Fruit fly (Drosophila melanogaster): ENCODE measurements around the gene Datp.
A peak's percentile ranks its signal among the peaks of the same experiment; 100 is the strongest.

Datp gene

dm6 chr2L:9938631-9939256 is at the start of gene Datp, which contains the start of gene CG4619:
Gene Datp (minus strand): TSS chr2L:9938790.
Gene CG4619 (plus strand): TSS chr2L:9938863.
- TF ChIP-seq EcR (GFP tag; optimal IDR thresholded peaks at IDR 0.05) (no peak), pan (optimal IDR thresholded peaks at IDR 0.05) (no peak), Dll (optimal IDR thresholded peaks at IDR 0.05) (no peak), CG8478 (optimal IDR thresholded peaks at IDR 0.05) (no peak), psq (optimal IDR thresholded peaks at IDR 0.05) (no peak), usp (GFP tag; optimal IDR thresholded peaks at IDR 0.05) (no peak)

DNA sequence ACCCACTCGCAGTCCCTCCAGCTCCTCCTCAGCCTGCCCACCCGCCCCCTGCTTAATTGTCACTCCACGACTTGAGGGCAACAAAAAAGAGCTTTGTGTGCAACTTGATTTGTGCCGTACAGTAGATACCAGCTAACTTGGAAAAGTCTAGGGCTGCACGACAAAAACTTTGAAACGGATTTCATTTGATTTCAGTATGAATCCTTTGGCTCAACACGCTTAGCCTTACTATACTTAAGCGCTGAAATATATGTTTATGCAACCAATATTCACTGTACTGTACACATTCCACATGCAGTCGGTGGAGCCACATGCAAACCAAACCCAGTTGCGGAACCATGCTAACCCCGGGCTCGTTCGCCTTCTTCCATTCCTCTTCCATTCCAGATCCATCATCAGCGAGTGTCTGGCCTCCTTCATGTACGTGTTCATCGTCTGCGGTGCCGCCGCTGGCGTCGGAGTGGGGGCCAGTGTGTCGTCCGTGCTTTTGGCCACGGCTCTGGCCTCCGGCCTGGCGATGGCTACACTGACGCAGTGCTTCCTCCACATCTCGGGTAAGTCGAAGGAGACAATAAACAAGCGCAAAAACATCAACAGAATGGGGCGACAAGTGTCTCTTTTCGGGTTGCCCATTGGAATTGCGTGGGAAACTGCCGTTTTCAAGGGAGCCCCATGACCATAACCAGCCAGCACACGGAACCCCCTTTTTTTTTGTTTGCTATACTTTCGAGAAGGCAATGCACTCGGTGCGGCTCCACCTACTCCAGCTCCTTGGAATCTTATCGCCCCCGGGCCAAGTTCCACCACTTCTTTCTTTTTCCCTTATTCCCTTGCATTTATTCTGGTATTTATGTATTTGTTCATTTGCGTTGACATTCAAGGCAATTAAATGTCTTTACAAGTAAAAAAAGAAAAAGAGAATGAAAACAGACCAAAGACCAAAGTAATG is 48.1 kb upstream of the Datp start:
- TF ChIP-seq psq (optimal IDR thresholded peaks at IDR 0.05) = no peak
- no peak for TF ChIP-seq Dll (optimal IDR thresholded peaks at IDR 0.05)
- TF ChIP-seq pan (optimal IDR thresholded peaks at IDR 0.05) = no peak
- no peak for TF ChIP-seq CG8478 (optimal IDR thresholded peaks at IDR 0.05)
- TF ChIP-seq EcR (GFP tag; optimal IDR thresholded peaks at IDR 0.05) = peak in 1 of 2 experiments; percentile 3
- TF ChIP-seq usp (GFP tag; optimal IDR thresholded peaks at IDR 0.05) = no peak

DNA sequence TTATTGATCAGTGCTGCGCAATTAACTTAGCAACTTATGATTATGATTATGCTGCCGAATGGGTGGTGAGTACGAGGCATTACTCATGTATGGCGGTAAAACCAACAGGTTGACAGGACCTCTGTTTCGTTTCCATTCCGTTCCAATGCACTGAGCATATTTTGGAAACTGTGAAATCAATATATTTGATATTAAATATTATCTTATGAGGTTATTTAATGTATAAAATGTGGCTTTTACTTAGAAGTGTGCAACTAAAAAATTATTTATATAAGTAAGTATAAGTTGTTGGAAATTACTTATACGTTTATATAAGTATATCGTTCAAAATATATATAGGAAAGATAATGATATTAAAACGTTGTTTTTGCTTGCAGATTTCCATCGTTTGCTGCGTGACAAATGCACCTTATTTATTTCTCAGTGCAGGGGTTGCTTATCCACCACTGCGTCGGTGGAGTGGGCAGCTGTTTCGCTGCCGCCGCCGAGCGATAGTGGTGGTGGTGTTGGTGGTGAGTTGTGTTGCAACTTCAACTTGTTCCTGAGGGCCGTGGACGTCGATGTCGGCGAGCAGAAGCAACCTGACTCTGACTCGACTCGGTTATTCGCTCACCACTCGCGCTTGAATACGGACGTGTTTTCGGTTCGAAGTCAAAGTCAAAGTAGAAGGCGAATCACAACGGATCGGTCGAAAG is 45.6 kb upstream of the Datp start, which contains the start of gene bib:
TSS of gene bib (plus strand) at position 568 of the 695 bp plus-strand sequence.
- TF ChIP-seq CG8478 (optimal IDR thresholded peaks at IDR 0.05) (no peak), psq (optimal IDR thresholded peaks at IDR 0.05) (no peak), EcR (GFP tag; optimal IDR thresholded peaks at IDR 0.05) (no peak), Dll (optimal IDR thresholded peaks at IDR 0.05) (no peak), usp (GFP tag; optimal IDR thresholded peaks at IDR 0.05) (no peak), pan (optimal IDR thresholded peaks at IDR 0.05) (no peak)

dm6 chr2L:9982516-9982915 is 43.9 kb upstream of the Datp start:
- no peak for TF ChIP-seq usp (GFP tag; optimal IDR thresholded peaks at IDR 0.05)
- no peak for TF ChIP-seq psq (optimal IDR thresholded peaks at IDR 0.05)
- no peak for TF ChIP-seq Dll (optimal IDR thresholded peaks at IDR 0.05)
- no peak for TF ChIP-seq EcR (GFP tag; optimal IDR thresholded peaks at IDR 0.05)

- TF ChIP-seq pan (optimal IDR thresholded peaks at IDR 0.05) = no peak
- TF ChIP-seq psq (optimal IDR thresholded peaks at IDR 0.05) = no peak
- TF ChIP-seq CG8478 (optimal IDR thresholded peaks at IDR 0.05) = no peak
- TF ChIP-seq EcR (GFP tag; optimal IDR thresholded peaks at IDR 0.05) = no peak
- TF ChIP-seq usp (GFP tag; optimal IDR thresholded peaks at IDR 0.05) = no peak
- TF ChIP-seq Dll (optimal IDR thresholded peaks at IDR 0.05) = no peak
Measured at dm6 chr2L:9981809-9982208, 43.2 kb upstream of the Datp start.

DNA sequence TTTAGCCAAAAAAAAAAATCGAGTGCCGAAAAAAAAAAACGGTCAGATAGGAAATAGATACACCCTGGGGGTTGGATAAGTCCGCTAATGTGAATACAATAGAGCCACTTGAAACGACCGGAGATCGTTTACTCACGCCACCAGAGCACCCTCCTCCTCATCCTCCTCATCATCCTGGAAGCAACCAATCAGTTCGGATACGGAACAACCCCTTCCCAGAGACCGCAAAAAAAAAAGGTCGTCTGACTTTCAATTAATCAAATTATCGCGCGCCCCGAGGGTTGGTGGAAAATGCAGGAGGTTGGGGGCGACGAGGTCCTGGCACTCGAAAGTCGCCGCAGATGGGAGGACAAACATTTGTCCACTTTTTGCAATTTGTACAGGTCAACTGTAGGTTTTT is 34.0 kb upstream of the Datp start:
- TF ChIP-seq Dll (optimal IDR thresholded peaks at IDR 0.05) (no peak), pan (optimal IDR thresholded peaks at IDR 0.05) (no peak), EcR (GFP tag; optimal IDR thresholded peaks at IDR 0.05) (no peak), CG8478 (optimal IDR thresholded peaks at IDR 0.05) (no peak), usp (GFP tag; optimal IDR thresholded peaks at IDR 0.05) (no peak), psq (optimal IDR thresholded peaks at IDR 0.05) (no peak)

DNA sequence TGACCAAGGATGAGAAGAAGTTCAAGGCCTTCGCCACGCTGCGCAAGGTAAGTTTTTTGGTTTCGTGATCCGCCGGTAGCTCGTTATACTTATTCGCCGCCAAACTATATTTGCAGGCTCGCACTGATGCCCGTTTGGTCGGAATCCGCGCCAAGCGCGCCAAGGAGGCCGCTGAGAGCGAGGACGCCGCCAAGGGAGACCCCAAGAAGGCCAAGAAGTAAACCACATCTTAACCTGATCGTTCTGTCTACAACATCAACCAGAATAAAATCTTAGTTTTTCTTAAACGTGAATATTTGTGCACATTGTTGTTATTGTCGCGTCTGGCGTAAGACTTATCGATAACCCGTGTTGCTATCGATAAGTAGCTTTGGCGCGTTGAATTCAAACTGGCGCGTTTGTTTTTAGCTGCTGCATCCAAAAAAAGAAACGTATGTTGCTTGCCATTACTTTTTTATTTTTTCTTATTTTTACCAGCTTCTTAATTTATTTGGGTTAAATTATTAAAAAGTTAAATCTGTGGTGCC is 29.7 kb upstream of the Datp start:
- TF ChIP-seq Dll (optimal IDR thresholded peaks at IDR 0.05) (no peak), CG8478 (optimal IDR thresholded peaks at IDR 0.05) (no peak), psq (optimal IDR thresholded peaks at IDR 0.05) (no peak), EcR (GFP tag; optimal IDR thresholded peaks at IDR 0.05) (no peak), pan (optimal IDR thresholded peaks at IDR 0.05) (no peak), usp (GFP tag; optimal IDR thresholded peaks at IDR 0.05) (no peak)

DNA sequence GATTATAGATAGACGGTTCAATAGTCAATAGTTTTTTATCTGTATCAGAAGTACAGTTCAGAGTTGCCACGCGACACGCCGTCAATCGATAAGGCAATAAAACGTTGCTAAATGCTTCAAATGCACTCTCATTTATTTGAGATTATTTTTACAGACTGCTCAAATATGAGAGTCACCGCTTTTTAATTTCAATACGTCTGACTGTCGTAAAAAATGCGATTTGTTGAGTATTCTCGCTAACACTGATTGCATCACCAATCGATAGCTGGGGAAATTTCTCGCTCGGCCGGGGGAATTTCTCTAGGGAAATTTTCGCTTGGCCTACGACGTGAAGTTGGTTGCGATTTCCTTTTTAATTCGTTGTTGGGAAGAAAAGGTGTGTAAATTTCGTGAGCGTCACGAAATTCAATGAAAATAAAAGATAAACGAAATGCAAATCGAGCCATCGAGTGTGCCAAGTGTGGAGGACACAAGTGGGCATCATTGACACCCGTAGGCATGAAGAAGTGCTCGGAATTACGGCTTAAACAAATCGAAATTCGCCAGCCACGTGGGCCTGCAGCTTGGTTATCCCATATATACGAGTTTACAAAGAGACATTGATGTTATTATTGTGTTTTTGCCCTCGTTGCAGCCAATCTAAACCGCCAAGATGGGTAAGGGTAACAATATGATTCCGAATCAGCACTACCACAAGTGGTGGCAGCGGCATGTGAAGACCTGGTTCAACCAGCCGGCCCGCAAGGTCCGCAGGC is 28.6 kb upstream of the Datp start, which contains the start of the genes Dref and RpL13:
TSS of gene Dref (minus strand) at position 247 of the 755 bp plus-strand sequence.
TSS of gene RpL13 (plus strand) at position 331 of the 755 bp plus-strand sequence.
- TF ChIP-seq CG8478 (optimal IDR thresholded peaks at IDR 0.05) (no peak), psq (optimal IDR thresholded peaks at IDR 0.05) (no peak), EcR (GFP tag; optimal IDR thresholded peaks at IDR 0.05) (no peak), usp (GFP tag; optimal IDR thresholded peaks at IDR 0.05) (no peak), pan (optimal IDR thresholded peaks at IDR 0.05) (no peak), Dll (optimal IDR thresholded peaks at IDR 0.05) (no peak)

- no peak for TF ChIP-seq pan (optimal IDR thresholded peaks at IDR 0.05)
- no peak for TF ChIP-seq EcR (GFP tag; optimal IDR thresholded peaks at IDR 0.05)
- TF ChIP-seq psq (optimal IDR thresholded peaks at IDR 0.05) = no peak
- no peak for TF ChIP-seq CG8478 (optimal IDR thresholded peaks at IDR 0.05)
- no peak for TF ChIP-seq usp (GFP tag; optimal IDR thresholded peaks at IDR 0.05)
- no peak for TF ChIP-seq Dll (optimal IDR thresholded peaks at IDR 0.05)
Measured at dm6 chr2L:9963603-9964042, 25.0 kb upstream of the Datp start, which contains the start of gene CG5850. Gene CG5850 (minus strand): TSS chr2L:9963949.

DNA sequence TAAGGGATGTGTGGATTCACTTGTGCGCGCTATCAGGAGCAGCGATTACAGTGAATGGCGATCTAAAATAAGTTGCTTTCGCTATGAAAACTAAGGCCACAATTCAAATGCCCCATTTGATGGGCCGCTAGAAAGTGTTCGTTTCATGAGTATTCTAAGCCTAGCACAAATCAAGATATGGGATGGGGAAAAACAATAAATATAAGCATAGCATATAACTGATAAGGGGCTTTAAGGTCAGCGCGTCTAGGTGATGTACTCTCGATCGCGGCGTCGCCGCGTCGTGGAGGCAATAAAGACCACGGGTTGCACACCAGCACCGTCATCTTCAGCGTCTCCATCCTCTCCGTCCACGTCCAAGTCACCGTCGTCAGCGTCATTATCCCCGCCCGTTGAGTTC is 22.2 kb upstream of the Datp start:
- TF ChIP-seq CG8478 (optimal IDR thresholded peaks at IDR 0.05) (no peak), pan (optimal IDR thresholded peaks at IDR 0.05) (no peak), EcR (GFP tag; optimal IDR thresholded peaks at IDR 0.05) (no peak), usp (GFP tag; optimal IDR thresholded peaks at IDR 0.05) (no peak), Dll (optimal IDR thresholded peaks at IDR 0.05) (no peak), psq (optimal IDR thresholded peaks at IDR 0.05) (no peak)
